Worm (Caenorhabditis elegans) whole organism, L4 larva: Measurements from ENCODE around the gene pfs-2.

Experiments used
- D1046.2 ChIP-seq: fragments of 200-800 bp; sonication (Bioruptor generic); IDR thresholded peaks from 2 replicates; pipeline ENCODE4 v1.3.6; 2022; ENCODE audit warnings: missing genetic modification characterization, missing compliant biosample characterization
- F10B5.3 ChIP-seq: sonication (generic microtip); optimal IDR thresholded peaks from 2 replicates; lab custom pipeline; 2016; ENCODE audit warnings: mild to moderate bottlenecking, missing genetic modification characterization, missing compliant biosample characterization
- F26F4.8 ChIP-seq: fragments of 200-800 bp; sonication (Bioruptor generic); conservative IDR thresholded peaks from 2 replicates; pipeline ENCODE4 v1.3.6; 2022; ENCODE audit warnings: missing genetic modification characterization, missing compliant biosample characterization
- F37D6.2 ChIP-seq: sonication (generic microtip); optimal IDR thresholded peaks from 2 replicates; lab custom pipeline; 2016; ENCODE audit warnings: mild to moderate bottlenecking, missing genetic modification characterization, missing compliant biosample characterization
- F44E2.7 ChIP-seq: fragments of 200-800 bp; sonication (Bioruptor generic); IDR thresholded peaks from 2 replicates; pipeline ENCODE4 v2.1.2; 2022; ENCODE audit warnings: missing genetic modification characterization, missing compliant biosample characterization
- F49E8.2 ChIP-seq: sonication (generic microtip); optimal IDR thresholded peaks from 2 replicates; lab custom pipeline; 2016; ENCODE audit warnings: missing compliant biosample characterization, mild to moderate bottlenecking, missing genetic modification characterization, borderline replicate concordance
- R02D3.7 ChIP-seq: fragments of 150-350 bp; sonication (generic microtip); optimal IDR thresholded peaks from 3 replicates; lab custom pipeline; 2014; ENCODE audit warnings: missing biosample characterization, missing genetic modification characterization
- T20F7.1 ChIP-seq: fragments of 200-800 bp; sonication (Bioruptor generic); optimal IDR thresholded peaks from 2 replicates; lab custom pipeline; 2018; ENCODE audit warnings: mild to moderate bottlenecking, missing genetic modification characterization, missing compliant biosample characterization
- T26A8.4 ChIP-seq: fragments of 200-800 bp; sonication (Bioruptor generic); IDR thresholded peaks from 2 replicates; pipeline ENCODE4 v1.3.6; 2022; ENCODE audit warnings: missing genetic modification characterization, missing compliant biosample characterization
- Y48G9A.11 ChIP-seq: fragments of 200-800 bp; sonication (Bioruptor generic); IDR thresholded peaks from 2 replicates; pipeline ENCODE4 v1.3.6; 2022; ENCODE audit warnings: missing genetic modification reagents, missing genetic modification characterization, missing compliant biosample characterization
- Y75B8A.6 ChIP-seq: fragments of 200-800 bp; sonication (Bioruptor generic); IDR thresholded peaks from 2 replicates; pipeline ENCODE4 v1.3.6; 2022; ENCODE audit warnings: missing genetic modification reagents, missing genetic modification characterization, missing compliant biosample characterization
- aha-1 ChIP-seq: fragments of 150-350 bp; peaks from one replicate; lab custom pipeline; 2014; ENCODE audit warnings: missing biosample characterization, missing genetic modification characterization
- ama-1 ChIP-seq: fragments of 150-350 bp; optimal IDR thresholded peaks from 2 replicates; lab custom pipeline; 2014; ENCODE audit warnings: inconsistent platforms, mixed read lengths
- attf-4 ChIP-seq: sonication (generic microtip); optimal IDR thresholded peaks from 3 replicates; lab custom pipeline; 2017; ENCODE audit warnings: missing biosample characterization, missing genetic modification characterization
- ceh-44 ChIP-seq: fragments of 200-800 bp; sonication (Bioruptor generic); IDR thresholded peaks from 2 replicates; pipeline ENCODE4 v1.3.6; 2022; ENCODE audit warnings: missing genetic modification reagents, missing genetic modification characterization, missing compliant biosample characterization
- ceh-62 ChIP-seq: sonication (generic microtip); optimal IDR thresholded peaks from 2 replicates; lab custom pipeline; 2017; ENCODE audit warnings: missing biosample characterization, missing genetic modification characterization
- ceh-82 ChIP-seq: sonication (generic microtip); optimal IDR thresholded peaks from 2 replicates; lab custom pipeline; 2017; ENCODE audit warnings: missing biosample characterization, missing genetic modification characterization
- ces-1 ChIP-seq: fragments of 150-350 bp; sonication (generic microtip); optimal IDR thresholded peaks from 4 replicates; lab custom pipeline; 2014; ENCODE audit warnings: missing biosample characterization, missing genetic modification reagents, missing genetic modification characterization
- ctbp-1 ChIP-seq: fragments of 200-800 bp; sonication (Bioruptor generic); IDR thresholded peaks from 2 replicates; pipeline ENCODE4 v1.3.6; 2022; ENCODE audit warnings: missing genetic modification reagents, missing genetic modification characterization, missing compliant biosample characterization
- daf-12 ChIP-seq: fragments of 150-350 bp; optimal IDR thresholded peaks from 2 replicates; lab custom pipeline; 2014; ENCODE audit warnings: missing biosample characterization, missing genetic modification reagents, missing genetic modification characterization
- daf-19 ChIP-seq: fragments of 200-800 bp; sonication (Bioruptor generic); conservative IDR thresholded peaks from 2 replicates; pipeline ENCODE4 v1.3.6; 2022; ENCODE audit warnings: missing genetic modification characterization, missing compliant biosample characterization
- duxl-1 ChIP-seq: sonication (generic microtip); optimal IDR thresholded peaks from 2 replicates; lab custom pipeline; 2016; ENCODE audit warnings: mild to moderate bottlenecking, missing genetic modification characterization, moderate library complexity, missing compliant biosample characterization; ENCODE audit not compliant: poor library complexity
- dve-1 ChIP-seq: sonication (generic microtip); optimal IDR thresholded peaks from 2 replicates; lab custom pipeline; 2017; ENCODE audit warnings: antibody characterized with exemption, mild to moderate bottlenecking, missing genetic modification characterization, missing compliant biosample characterization; ENCODE audit not compliant: insufficient read depth
- egl-43 ChIP-seq: fragments of 200-800 bp; sonication (Bioruptor generic); IDR thresholded peaks from 2 replicates; pipeline ENCODE4 v1.3.6; 2022; ENCODE audit warnings: missing genetic modification reagents, missing genetic modification characterization, missing compliant biosample characterization
- fos-1 ChIP-seq: fragments of 150-350 bp; optimal IDR thresholded peaks from 2 replicates; lab custom pipeline; 2014; ENCODE audit warnings: missing biosample characterization, missing genetic modification characterization
- hmg-1.1 ChIP-seq: fragments of 200-800 bp; sonication (Bioruptor generic); IDR thresholded peaks from 2 replicates; pipeline ENCODE4 v1.3.6; 2022; ENCODE audit warnings: missing genetic modification reagents, missing genetic modification characterization, missing compliant biosample characterization
- jun-1 ChIP-seq: fragments of 150-350 bp; optimal IDR thresholded peaks from 2 replicates; lab custom pipeline; 2014; ENCODE audit warnings: missing biosample characterization, missing genetic modification reagents, missing genetic modification characterization
- lin-38 ChIP-seq: fragments of 200-800 bp; sonication (Bioruptor generic); IDR thresholded peaks from 2 replicates; pipeline ENCODE4 v1.3.6; 2022; ENCODE audit warnings: missing genetic modification reagents, missing genetic modification characterization, missing compliant biosample characterization
- lir-3 ChIP-seq: sonication (generic microtip); optimal IDR thresholded peaks from 2 replicates; lab custom pipeline; 2016; ENCODE audit warnings: mild to moderate bottlenecking, missing genetic modification characterization, missing compliant biosample characterization
- lsy-2 ChIP-seq, 2 experiments: fragments of 150-350 bp in 1 of 2; sonication (generic microtip) in 1 of 2; optimal IDR thresholded peaks; 2 replicates each; lab custom pipeline; 2014 to 2017; ENCODE audit warnings: missing biosample characterization in 2 of 2, missing genetic modification characterization in 2 of 2
- madf-5 ChIP-seq, 2 experiments: fragments of 200-800 bp; sonication (Bioruptor generic); IDR thresholded peaks; 2 replicates each; pipeline ENCODE4 v1.3.6; 2022; ENCODE audit warnings: missing compliant biosample characterization in 2 of 2, missing genetic modification characterization in 2 of 2
- madf-9 ChIP-seq: fragments of 200-800 bp; sonication (Bioruptor generic); conservative IDR thresholded peaks from 2 replicates; pipeline ENCODE4 v1.3.6; 2022; ENCODE audit warnings: missing genetic modification reagents, missing genetic modification characterization, missing compliant biosample characterization
- mes-2 ChIP-seq: sonication (generic microtip); optimal IDR thresholded peaks from 2 replicates; lab custom pipeline; 2016; ENCODE audit warnings: missing genotype, mild to moderate bottlenecking, missing genetic modification characterization, missing compliant biosample characterization; ENCODE audit not compliant: poor library complexity, severe bottlenecking
- mxl-3 ChIP-seq: fragments of 200-800 bp; sonication (Bioruptor generic); optimal IDR thresholded peaks from 2 replicates; lab custom pipeline; 2018; ENCODE audit warnings: mild to moderate bottlenecking, missing genetic modification characterization, missing compliant biosample characterization
- nhr-102 ChIP-seq: sonication (generic microtip); optimal IDR thresholded peaks from 2 replicates; lab custom pipeline; 2016; ENCODE audit warnings: mild to moderate bottlenecking, missing genetic modification characterization, moderate library complexity, missing compliant biosample characterization
- nhr-237 ChIP-seq: sonication (generic microtip); optimal IDR thresholded peaks from 2 replicates; lab custom pipeline; 2017; ENCODE audit warnings: missing biosample characterization, missing genetic modification characterization
- nhr-41 ChIP-seq: fragments of 200-800 bp; sonication (Bioruptor generic); IDR thresholded peaks from 2 replicates; pipeline ENCODE4 v1.3.6; 2022; ENCODE audit warnings: missing genetic modification reagents, missing genetic modification characterization, missing compliant biosample characterization
- nhr-42 ChIP-seq: fragments of 200-800 bp; sonication (Bioruptor generic); IDR thresholded peaks from 2 replicates; pipeline ENCODE4 v1.3.6; 2022; ENCODE audit warnings: missing genetic modification characterization, missing compliant biosample characterization
- nhr-76 ChIP-seq: fragments of 150-350 bp; optimal IDR thresholded peaks from 2 replicates; lab custom pipeline; 2014; ENCODE audit warnings: missing biosample characterization, missing genetic modification characterization
- pqm-1 ChIP-seq: sonication (generic microtip); optimal IDR thresholded peaks from 2 replicates; lab custom pipeline; 2017; ENCODE audit warnings: missing biosample characterization, missing genetic modification characterization
- rbr-2 ChIP-seq: sonication (generic microtip); optimal IDR thresholded peaks from 2 replicates; lab custom pipeline; 2016; ENCODE audit warnings: missing genotype, missing genetic modification characterization, missing compliant biosample characterization
- saeg-2 ChIP-seq: fragments of 200-800 bp; sonication (Bioruptor generic); IDR thresholded peaks from 2 replicates; pipeline ENCODE4 v1.3.6; 2022; ENCODE audit warnings: missing genetic modification reagents, missing genetic modification characterization, missing compliant biosample characterization
- set-16 ChIP-seq: fragments of 200-800 bp; sonication (Bioruptor generic); IDR thresholded peaks from 2 replicates; pipeline ENCODE4 v1.3.6; 2022; ENCODE audit warnings: missing genetic modification reagents, missing genetic modification characterization, missing compliant biosample characterization
- skn-1 ChIP-seq: fragments of 150-350 bp; optimal IDR thresholded peaks from 2 replicates; lab custom pipeline; 2014; ENCODE audit warnings: missing biosample characterization, missing genetic modification characterization
- snpc-1.2 ChIP-seq: fragments of 200-800 bp; sonication (Bioruptor generic); IDR thresholded peaks from 2 replicates; pipeline ENCODE4 v1.3.6; 2022; ENCODE audit warnings: missing genetic modification reagents, missing genetic modification characterization, missing compliant biosample characterization
- spr-1 ChIP-seq: sonication (generic microtip); optimal IDR thresholded peaks from 2 replicates; lab custom pipeline; 2016; ENCODE audit warnings: mild to moderate bottlenecking, missing genetic modification characterization, missing compliant biosample characterization
- spr-3 ChIP-seq: fragments of 200-800 bp; sonication (Bioruptor generic); optimal IDR thresholded peaks from 2 replicates; lab custom pipeline; 2018; ENCODE audit warnings: mild to moderate bottlenecking, missing genetic modification characterization, missing compliant biosample characterization
- unc-39 ChIP-seq: sonication (generic microtip); optimal IDR thresholded peaks from 2 replicates; lab custom pipeline; 2017; ENCODE audit warnings: missing biosample characterization, missing genetic modification characterization
- zfp-2 ChIP-seq: sonication (generic microtip); optimal IDR thresholded peaks from 2 replicates; lab custom pipeline; 2016; ENCODE audit warnings: mild to moderate bottlenecking, missing genetic modification characterization, missing compliant biosample characterization
- zfp-3 ChIP-seq: fragments of 200-800 bp; sonication (Bioruptor generic); conservative IDR thresholded peaks from 2 replicates; pipeline ENCODE4 v1.3.6; 2022; ENCODE audit warnings: missing genetic modification reagents, missing genetic modification characterization, missing compliant biosample characterization
- zip-11 ChIP-seq: fragments of 200-800 bp; sonication (Bioruptor generic); IDR thresholded peaks from 2 replicates; pipeline ENCODE4 v1.3.6; 2022; ENCODE audit warnings: missing genetic modification characterization, missing compliant biosample characterization

pfs-2 gene

ce11 chrII:14404741-14405488 lies 46.7 kb downstream of the pfs-2 start:
- TF ChIP-seq F49E8.2 (tag; lab: Kevin White, UChicago) (no peak), attf-4 (tag; lab: Kevin White, UChicago) (no peak), mxl-3 (peak; percentile 70), pqm-1 (tag; lab: Kevin White, UChicago) (no peak), fos-1 (no peak), aha-1 (tag; lab: Kevin White, UChicago) (peak; percentile 98), mes-2 (tag; lab: Kevin White, UChicago) (peak; percentile 56), ctbp-1 (GFP tag; lab: Robert Waterston, UW) (peak; percentile 64; the same call in 1 of the 2 replicates), T26A8.4 (GFP tag; lab: Robert Waterston, UW) (peak; percentile 76), duxl-1 (tag; lab: Kevin White, UChicago) (no peak), Y48G9A.11 (GFP tag; lab: Robert Waterston, UW) (no peak), madf-5 (GFP tag; IDR thresholded peaks at IDR 0.05; lab: Robert Waterston, UW) (no peak), F44E2.7 (GFP tag; lab: Robert Waterston, UW) (no peak), jun-1 (tag; lab: Kevin White, UChicago) (no peak), spr-1 (peak; percentile 55), zfp-2 (no peak), dve-1 (peak; percentile 95), D1046.2 (GFP tag; lab: Robert Waterston, UW) (no peak), Y75B8A.6 (no peak), ces-1 (GFP tag; lab: Kevin White, UChicago) (no peak), snpc-1.2 (GFP tag; lab: Robert Waterston, UW) (no peak), F26F4.8 (GFP tag; lab: Robert Waterston, UW) (no peak), nhr-237 (tag; lab: Kevin White, UChicago) (no peak), rbr-2 (tag; lab: Kevin White, UChicago) (peak; percentile 84), F37D6.2 (tag; lab: Kevin White, UChicago) (peak; percentile 74), nhr-42 (GFP tag; lab: Robert Waterston, UW) (peak; percentile 76; the same call in 1 of the 2 replicates), ceh-62 (tag; lab: Kevin White, UChicago) (no peak), T20F7.1 (no peak), skn-1 (tag; lab: Kevin White, UChicago) (no peak), saeg-2 (GFP tag; lab: Robert Waterston, UW) (no peak), R02D3.7 (tag; lab: Kevin White, UChicago) (no peak), nhr-41 (GFP tag; lab: Robert Waterston, UW) (no peak), F10B5.3 (tag; lab: Kevin White, UChicago) (peak; percentile 42), lsy-2 (tag; optimal IDR thresholded peaks at IDR 0.05; lab: Kevin White, UChicago) (peak; percentile 15 to 77), lin-38 (peak; percentile 74), lir-3 (no peak), nhr-102 (peak; percentile 91), ceh-44 (no peak), zip-11 (no peak), egl-43 (0 out of 2 replicates have a peak, but pooled peaks have one; percentile 24), ceh-82 (tag; lab: Kevin White, UChicago) (no peak), madf-9 (GFP tag; lab: Robert Waterston, UW) (peak; percentile 90), set-16 (GFP tag; lab: Robert Waterston, UW) (peak; percentile 90), ama-1 (no peak), daf-19 (0 out of 2 replicates have a peak, but pooled peaks have one; percentile 8), hmg-1.1 (GFP tag; lab: Robert Waterston, UW) (peak; percentile 61), zfp-3 (GFP tag; lab: Robert Waterston, UW) (no peak), nhr-76 (no peak), daf-12 (tag; lab: Kevin White, UChicago) (no peak), unc-39 (tag; lab: Kevin White, UChicago) (no peak), spr-3 (GFP tag; lab: Kevin White, UChicago) (no peak)
